Fruit fly (Drosophila melanogaster) whole organism: ENCODE measurements around the gene up.

Experiments used
- psq ChIP-seq: fragments of >200 bp; optimal IDR thresholded peaks from 2 replicates; lab custom pipeline; 2017
- usp ChIP-seq: fragments of >200 bp; optimal IDR thresholded peaks from 2 replicates; lab custom pipeline; 2017; ENCODE audit warnings: missing biosample characterization, missing genetic modification characterization, mixed read lengths

DNA sequence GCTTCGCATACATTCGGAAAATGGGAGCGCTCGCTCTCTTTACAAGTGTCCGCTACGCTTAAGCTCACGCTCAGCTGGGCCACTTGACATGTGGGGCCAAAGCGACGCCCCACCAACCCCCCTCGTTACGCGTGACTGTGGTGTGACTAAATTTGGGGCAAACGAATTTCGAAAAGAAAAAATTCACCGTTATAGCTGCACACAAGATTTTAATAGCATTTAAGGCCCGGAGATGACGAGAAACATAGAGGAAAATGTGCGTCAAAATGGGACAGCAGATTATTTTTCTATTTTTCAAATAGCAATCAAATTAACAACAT lies 38.3 kb upstream of the up start:
- TF ChIP-seq psq (lab: Kevin White, UChicago) = no peak
- no peak for TF ChIP-seq usp (GFP tag; lab: Kevin White, UChicago)
